Fruit fly (Drosophila melanogaster) whole organism, prepupa: ENCODE measurements around the gene Sox100B.

Source experiments
- CG10631 ChIP-seq: fragments of 200-800 bp; sonication (Bioruptor generic); optimal IDR thresholded peaks from 2 replicates; lab custom pipeline; 2016; ENCODE audit warnings: missing biosample characterization, missing genetic modification characterization
- CG11294 ChIP-seq: fragments of 200-800 bp; sonication (Bioruptor generic); IDR thresholded peaks from 2 replicates; pipeline ENCODE4 v1.3.6; 2022; ENCODE audit warnings: missing biosample characterization, missing genetic modification characterization
- CG11762 ChIP-seq: fragments of 200-800 bp; sonication (Bioruptor generic); optimal IDR thresholded peaks from 3 replicates; lab custom pipeline; 2016; ENCODE audit warnings: missing biosample characterization, missing genetic modification characterization; ENCODE audit not compliant: insufficient read depth
- CG11902 ChIP-seq: fragments of 200-800 bp; sonication (Bioruptor generic); optimal IDR thresholded peaks from 3 replicates; lab custom pipeline; 2016; ENCODE audit warnings: missing biosample characterization, missing genetic modification characterization
- CG15336 ChIP-seq: fragments of 200-800 bp; sonication (Bioruptor generic); IDR thresholded peaks from 2 replicates; pipeline ENCODE4 v1.3.6; 2022; ENCODE audit warnings: missing biosample characterization, missing genetic modification characterization
- CG16779 ChIP-seq: fragments of 200-800 bp; sonication (Bioruptor generic); optimal IDR thresholded peaks from 3 replicates; lab custom pipeline; 2017; ENCODE audit warnings: missing biosample characterization, mild to moderate bottlenecking, missing genetic modification characterization
- CG3032 ChIP-seq: fragments of 200-800 bp; optimal IDR thresholded peaks from 2 replicates; lab custom pipeline; 2019; ENCODE audit warnings: missing biosample characterization, mild to moderate bottlenecking, missing genetic modification characterization, moderate library complexity
- CG32006 ChIP-seq: fragments of 200-800 bp; sonication (Bioruptor generic); optimal IDR thresholded peaks from 3 replicates; lab custom pipeline; 2017; ENCODE audit warnings: missing biosample characterization, mild to moderate bottlenecking, missing genetic modification characterization
- CG3919 ChIP-seq: fragments of 200-800 bp; sonication (Bioruptor generic); optimal IDR thresholded peaks from 3 replicates; lab custom pipeline; 2016; ENCODE audit warnings: missing biosample characterization, missing genetic modification characterization
- CG4318 ChIP-seq: fragments of 200-800 bp; sonication (Bioruptor generic); optimal IDR thresholded peaks from 3 replicates; lab custom pipeline; 2017; ENCODE audit warnings: missing biosample characterization, mild to moderate bottlenecking, missing genetic modification characterization
- CG6163 ChIP-seq: fragments of 200-800 bp; sonication (Bioruptor generic); IDR thresholded peaks from 3 replicates; pipeline ENCODE4 v1.3.6; 2022; ENCODE audit warnings: missing biosample characterization, missing genetic modification characterization
- CG6276 ChIP-seq: fragments of 200-800 bp; sonication (Bioruptor generic); optimal IDR thresholded peaks from 2 replicates; lab custom pipeline; 2017; ENCODE audit warnings: missing biosample characterization, mild to moderate bottlenecking, missing genetic modification characterization
- CG6808 ChIP-seq: fragments of 200-800 bp; sonication (Bioruptor generic); optimal IDR thresholded peaks from 3 replicates; lab custom pipeline; 2017; ENCODE audit warnings: missing biosample characterization, missing genetic modification characterization, mild to moderate bottlenecking, moderate library complexity, missing genetic modification reagents
- CG6854 ChIP-seq: fragments of 200-800 bp; sonication (Bioruptor generic); optimal IDR thresholded peaks from 2 replicates; lab custom pipeline; 2017; ENCODE audit warnings: missing biosample characterization, mild to moderate bottlenecking, missing genetic modification characterization
- CG7368 ChIP-seq: fragments of 200-800 bp; sonication (Bioruptor generic); optimal IDR thresholded peaks from 3 replicates; lab custom pipeline; 2016; ENCODE audit warnings: missing biosample characterization, missing genetic modification characterization
- CG8119 ChIP-seq: fragments of 200-800 bp; sonication (Bioruptor generic); IDR thresholded peaks from 3 replicates; pipeline ENCODE4 v1.3.6; 2022; ENCODE audit warnings: missing biosample characterization, missing genetic modification characterization
- CG8319 ChIP-seq: fragments of 200-800 bp; sonication (Bioruptor generic); optimal IDR thresholded peaks from 3 replicates; lab custom pipeline; 2016; ENCODE audit warnings: missing biosample characterization, missing genetic modification characterization
- CG8632 ChIP-seq: fragments of 200-800 bp; sonication (Bioruptor generic); optimal IDR thresholded peaks from 3 replicates; lab custom pipeline; 2016; ENCODE audit warnings: missing biosample characterization, missing genetic modification characterization
- CG9139 ChIP-seq: fragments of 200-800 bp; sonication (Bioruptor generic); optimal IDR thresholded peaks from 3 replicates; lab custom pipeline; 2017; ENCODE audit warnings: missing biosample characterization, mild to moderate bottlenecking, missing genetic modification characterization
- Eip75B ChIP-seq: fragments of 200-800 bp; sonication (Bioruptor generic); optimal IDR thresholded peaks from 3 replicates; lab custom pipeline; 2016; ENCODE audit warnings: missing biosample characterization, missing genetic modification characterization
- Eip78C ChIP-seq: fragments of 200-800 bp; sonication (Bioruptor generic); peaks from one replicate; lab custom pipeline; 2016; ENCODE audit warnings: missing biosample characterization, missing genetic modification characterization
- Eip93F ChIP-seq: fragments of 200-800 bp; sonication (Bioruptor generic); optimal IDR thresholded peaks from 2 replicates; lab custom pipeline; 2016; ENCODE audit warnings: missing biosample characterization, mild to moderate bottlenecking, missing genetic modification characterization
- Ets21C ChIP-seq: fragments of 200-800 bp; sonication (Bioruptor generic); optimal IDR thresholded peaks from 3 replicates; lab custom pipeline; 2016; ENCODE audit warnings: missing biosample characterization, missing genetic modification characterization
- Gug ChIP-seq: fragments of 200-800 bp; sonication (Bioruptor generic); IDR thresholded peaks from 2 replicates; pipeline ENCODE4 v1.3.6; 2022; ENCODE audit warnings: missing biosample characterization, missing genetic modification characterization
- Hr38 ChIP-seq: sonication (Bioruptor generic); optimal IDR thresholded peaks from 2 replicates; lab custom pipeline; 2016; ENCODE audit warnings: missing biosample characterization, missing genetic modification characterization
- Hr39 ChIP-seq: fragments of 200-800 bp; sonication (Bioruptor generic); optimal IDR thresholded peaks from 2 replicates; lab custom pipeline; 2016; ENCODE audit warnings: missing biosample characterization, missing genetic modification characterization
- Hr4 ChIP-seq: fragments of 200-800 bp; sonication (Bioruptor generic); optimal IDR thresholded peaks from 3 replicates; lab custom pipeline; 2016; ENCODE audit warnings: missing biosample characterization, missing genetic modification characterization
- Met ChIP-seq: fragments of 200-800 bp; sonication (Bioruptor generic); optimal IDR thresholded peaks from 3 replicates; lab custom pipeline; 2016; ENCODE audit warnings: missing biosample characterization, missing genetic modification characterization
- OdsH ChIP-seq: fragments of 200-800 bp; sonication (Bioruptor generic); optimal IDR thresholded peaks from 3 replicates; lab custom pipeline; 2016; ENCODE audit warnings: missing biosample characterization, missing genetic modification characterization
- Smox ChIP-seq: fragments of 200-800 bp; sonication (Bioruptor generic); optimal IDR thresholded peaks from 3 replicates; lab custom pipeline; 2016; ENCODE audit warnings: missing biosample characterization, missing genetic modification characterization
- Sox102F ChIP-seq: fragments of 200-800 bp; sonication (Bioruptor generic); optimal IDR thresholded peaks from 2 replicates; lab custom pipeline; 2016; ENCODE audit warnings: missing biosample characterization, mild to moderate bottlenecking, missing genetic modification characterization
- Sox14 ChIP-seq: fragments of 200-800 bp; sonication (Bioruptor generic); optimal IDR thresholded peaks from 3 replicates; lab custom pipeline; 2016; ENCODE audit warnings: missing biosample characterization, missing genetic modification characterization
- Sox15 ChIP-seq: fragments of 200-800 bp; sonication (Bioruptor generic); optimal IDR thresholded peaks from 3 replicates; lab custom pipeline; 2016; ENCODE audit warnings: missing biosample characterization, missing genetic modification characterization
- acj6 ChIP-seq: fragments of 200-800 bp; sonication (Bioruptor generic); optimal IDR thresholded peaks from 3 replicates; lab custom pipeline; 2016; ENCODE audit warnings: missing biosample characterization, missing genetic modification characterization
- cyc ChIP-seq: fragments of 200-800 bp; sonication (Bioruptor generic); optimal IDR thresholded peaks from 3 replicates; lab custom pipeline; 2016; ENCODE audit warnings: missing biosample characterization, missing genetic modification characterization
- dac ChIP-seq: fragments of 200-800 bp; sonication (Bioruptor generic); optimal IDR thresholded peaks from 2 replicates; lab custom pipeline; 2017; ENCODE audit warnings: missing biosample characterization, mild to moderate bottlenecking, missing genetic modification characterization
- dsx ChIP-seq: fragments of 200-800 bp; optimal IDR thresholded peaks from 3 replicates; lab custom pipeline; 2019; ENCODE audit warnings: missing biosample characterization, mild to moderate bottlenecking, missing genetic modification characterization, moderate library complexity; ENCODE audit not compliant: poor library complexity, severe bottlenecking
- eg ChIP-seq: fragments of 200-800 bp; sonication (Bioruptor generic); IDR thresholded peaks from 3 replicates; pipeline ENCODE4 v1.3.6; 2022; ENCODE audit warnings: missing biosample characterization, missing genetic modification characterization
- esn ChIP-seq: fragments of 200-800 bp; sonication (Bioruptor generic); optimal IDR thresholded peaks from 2 replicates; lab custom pipeline; 2016; ENCODE audit warnings: missing biosample characterization, mild to moderate bottlenecking, missing genetic modification characterization, moderate library complexity
- fd59A ChIP-seq: fragments of 200-800 bp; sonication (Bioruptor generic); optimal IDR thresholded peaks from 2 replicates; lab custom pipeline; 2017; ENCODE audit warnings: missing biosample characterization, mild to moderate bottlenecking, missing genetic modification characterization, missing genetic modification reagents
- fd85E ChIP-seq: fragments of 200-800 bp; sonication (Bioruptor generic); optimal IDR thresholded peaks from 3 replicates; lab custom pipeline; 2016; ENCODE audit warnings: missing biosample characterization, missing genetic modification characterization
- fkh ChIP-seq: fragments of 200-800 bp; sonication (Bioruptor generic); optimal IDR thresholded peaks from 3 replicates; lab custom pipeline; 2017; ENCODE audit warnings: missing biosample characterization, mild to moderate bottlenecking, missing genetic modification characterization, moderate library complexity
- lz ChIP-seq: fragments of 200-800 bp; sonication (Bioruptor generic); optimal IDR thresholded peaks from 3 replicates; lab custom pipeline; 2016; ENCODE audit warnings: missing biosample characterization, missing genetic modification characterization
- net ChIP-seq: fragments of 200-800 bp; sonication (Bioruptor generic); optimal IDR thresholded peaks from 3 replicates; lab custom pipeline; 2016; ENCODE audit warnings: missing biosample characterization, missing genetic modification characterization
- pdm3 ChIP-seq: fragments of 200-800 bp; sonication (Bioruptor generic); optimal IDR thresholded peaks from 3 replicates; lab custom pipeline; 2016; ENCODE audit warnings: missing biosample characterization, missing genetic modification characterization
- spab ChIP-seq: fragments of 200-800 bp; sonication (Bioruptor generic); optimal IDR thresholded peaks from 2 replicates; lab custom pipeline; 2017; ENCODE audit warnings: missing biosample characterization, mild to moderate bottlenecking, missing genetic modification characterization, missing genetic modification reagents
- ss ChIP-seq, 2 experiments: fragments of 200-800 bp; sonication (Bioruptor generic); optimal IDR thresholded peaks; 2 replicates in 1 of 2; 3 replicates in 1 of 2; lab custom pipeline; 2017 to 2018; ENCODE audit warnings: mild to moderate bottlenecking in 2 of 2, missing biosample characterization in 2 of 2, missing genetic modification characterization in 2 of 2, moderate library complexity in 1 of 2
- svp ChIP-seq: fragments of 200-800 bp; sonication (Bioruptor generic); peaks from one replicate; lab custom pipeline; 2016; ENCODE audit warnings: missing biosample characterization, missing genetic modification characterization
- topi ChIP-seq: fragments of 200-800 bp; sonication (Bioruptor generic); optimal IDR thresholded peaks from 3 replicates; lab custom pipeline; 2016; ENCODE audit warnings: missing biosample characterization, missing genetic modification characterization
- vri ChIP-seq: fragments of 200-800 bp; sonication (Bioruptor generic); optimal IDR thresholded peaks from 3 replicates; lab custom pipeline; 2016; ENCODE audit warnings: missing biosample characterization, mild to moderate bottlenecking, missing genetic modification characterization

Sox100B gene

DNA sequence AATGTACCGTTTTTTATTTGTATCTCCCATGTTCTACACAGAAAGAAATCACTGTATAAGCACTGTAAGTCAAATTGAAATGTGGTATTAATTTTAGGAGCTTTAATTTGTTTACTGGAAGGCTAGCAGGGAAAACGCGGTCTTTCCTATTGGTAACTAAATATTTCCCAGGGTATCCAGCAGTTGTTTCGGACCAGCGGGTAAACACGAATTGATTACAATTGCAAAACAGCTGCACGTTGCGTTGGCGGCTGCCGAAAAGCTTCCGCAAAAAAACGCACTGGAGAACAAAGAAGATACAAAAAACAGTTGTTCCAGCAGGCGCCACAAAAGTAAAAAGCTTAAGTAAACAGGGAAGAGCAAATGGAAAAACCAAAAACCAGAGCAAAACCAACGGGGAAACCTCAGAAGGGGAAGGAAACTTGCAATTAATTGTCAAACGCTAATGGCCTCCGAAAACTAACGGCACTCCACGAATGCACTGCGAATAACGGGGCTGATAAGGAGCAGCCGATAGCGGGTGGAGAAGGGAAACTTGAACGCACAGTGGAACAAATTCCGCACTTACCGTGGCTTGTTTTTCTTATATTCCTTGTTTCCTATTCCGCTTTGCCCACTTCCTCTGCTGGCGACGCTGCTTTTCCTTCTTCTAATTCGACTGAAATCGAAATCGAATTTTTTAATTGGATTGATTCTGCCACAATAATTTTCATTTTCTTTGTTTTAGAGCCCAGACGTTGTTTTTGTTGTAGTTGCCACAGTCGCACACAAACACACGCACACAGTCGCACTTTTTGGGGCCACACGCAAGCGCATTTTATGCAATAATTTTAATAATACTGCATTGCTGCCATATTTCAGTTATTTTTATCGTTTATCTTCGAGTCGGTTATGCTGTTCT lies 5.0 kb upstream of the Sox100B start:
- no peak for TF ChIP-seq fd85E
- peak; percentile 77 for TF ChIP-seq Eip78C (GFP tag; lab: Kevin White, UChicago)
- TF ChIP-seq Sox102F (GFP tag; lab: Kevin White, UChicago): peak; percentile 34
- TF ChIP-seq CG11294: peak; percentile 46; the same call in 1 of the 2 replicates
- TF ChIP-seq CG8632 (GFP tag; lab: Kevin White, UChicago): no peak
- no peak for TF ChIP-seq CG3032
- peak; percentile 11 for TF ChIP-seq net (GFP tag; lab: Kevin White, UChicago)
- peak; percentile 64 for TF ChIP-seq svp (GFP tag; lab: Kevin White, UChicago)
- TF ChIP-seq CG6163 (GFP tag; lab: Robert Waterston, UW): peak; percentile 81
- no peak for TF ChIP-seq dsx
- TF ChIP-seq CG6276 (GFP tag; lab: Kevin White, UChicago): peak; percentile 50
- peak; percentile 29 for TF ChIP-seq esn (GFP tag; lab: Kevin White, UChicago)
- TF ChIP-seq CG15336 (GFP tag; lab: Robert Waterston, UW): peak; percentile 78
- peak; percentile 55 for TF ChIP-seq CG4318 (GFP tag; lab: Kevin White, UChicago)
- peak; percentile 3 for TF ChIP-seq Hr38 (GFP tag; lab: Kevin White, UChicago)
- no peak for TF ChIP-seq CG11762
- no peak for TF ChIP-seq CG6854
- no peak for TF ChIP-seq CG6808 (GFP tag; lab: Kevin White, UChicago)
- no peak for TF ChIP-seq vri (GFP tag; lab: Kevin White, UChicago)
- peak; percentile 0 for TF ChIP-seq Eip75B (GFP tag; lab: Kevin White, UChicago)
- TF ChIP-seq dac: peak; percentile 16
- peak; percentile 38 for TF ChIP-seq lz (GFP tag; lab: Kevin White, UChicago)
- peak; percentile 70; the same call in 2 of the 3 replicates for TF ChIP-seq eg (GFP tag; lab: Robert Waterston, UW)
- no peak for TF ChIP-seq fd59A (GFP tag; lab: Kevin White, UChicago)
- peak; percentile 62 for TF ChIP-seq cyc (GFP tag; lab: Kevin White, UChicago)
- peak; percentile 38 for TF ChIP-seq CG10631 (GFP tag; lab: Kevin White, UChicago)
- TF ChIP-seq CG16779 (tag; lab: Kevin White, UChicago): no peak
- peak; percentile 60 for TF ChIP-seq Gug (GFP tag; lab: Robert Waterston, UW)
- peak; percentile 31 for TF ChIP-seq OdsH (GFP tag; lab: Kevin White, UChicago)
- peak; percentile 71 for TF ChIP-seq Hr4 (GFP tag; lab: Kevin White, UChicago)
- peak; percentile 56 for TF ChIP-seq topi (GFP tag; lab: Kevin White, UChicago)
- peak; percentile 18 for TF ChIP-seq CG3919
- no peak for TF ChIP-seq Eip93F
- peak; percentile 61 for TF ChIP-seq Hr39 (GFP tag; lab: Kevin White, UChicago)
- TF ChIP-seq CG32006 (GFP tag; lab: Kevin White, UChicago): peak; percentile 66
- TF ChIP-seq Ets21C (GFP tag; lab: Kevin White, UChicago): peak; percentile 49
- peak; percentile 44 for TF ChIP-seq Met (GFP tag; lab: Kevin White, UChicago)
- TF ChIP-seq Smox (GFP tag; lab: Kevin White, UChicago): peak; percentile 24
- TF ChIP-seq fkh (GFP tag; lab: Kevin White, UChicago): no peak
- TF ChIP-seq acj6 (GFP tag; lab: Kevin White, UChicago): peak; percentile 29
- peak; percentile 27 for TF ChIP-seq CG11902 (GFP tag; lab: Kevin White, UChicago)
- no peak for TF ChIP-seq CG8319 (GFP tag; lab: Kevin White, UChicago)
- TF ChIP-seq pdm3 (GFP tag; lab: Kevin White, UChicago): peak; percentile 38
- no peak for TF ChIP-seq ss (GFP tag; optimal IDR thresholded peaks at IDR 0.05; lab: Kevin White, UChicago)
- TF ChIP-seq Sox15 (GFP tag; lab: Kevin White, UChicago): no peak
- TF ChIP-seq CG7368: no peak
- no peak for TF ChIP-seq spab (GFP tag; lab: Kevin White, UChicago)
- TF ChIP-seq CG8119 (GFP tag; lab: Robert Waterston, UW): peak; percentile 66
- no peak for TF ChIP-seq CG9139 (GFP tag; lab: Kevin White, UChicago)
- TF ChIP-seq Sox14: peak; percentile 32
